Fruit fly (Drosophila melanogaster) whole organism, embryonic: Measurements from ENCODE around the gene Rtnl1.

Experiments used
- Adf1 ChIP-seq: fragments of 200-800 bp; sonication (Bioruptor generic); IDR thresholded peaks from 2 replicates; pipeline ENCODE4 v1.3.6; 2022; ENCODE audit warnings: missing biosample characterization, missing genetic modification characterization
- Asciz ChIP-seq: fragments of 200-800 bp; sonication (Bioruptor generic); optimal IDR thresholded peaks from 2 replicates; lab custom pipeline; 2017; ENCODE audit warnings: missing biosample characterization, mild to moderate bottlenecking, missing genetic modification characterization, missing genetic modification reagents
- Atf6 ChIP-seq: fragments of 200-800 bp; sonication (Bioruptor generic); IDR thresholded peaks from 2 replicates; pipeline ENCODE4 v1.3.6; 2022; ENCODE audit warnings: missing biosample characterization, missing genetic modification characterization
- BtbVII ChIP-seq: fragments of 200-800 bp; sonication (Bioruptor generic); optimal IDR thresholded peaks from 3 replicates; lab custom pipeline; 2017; ENCODE audit warnings: missing biosample characterization, mild to moderate bottlenecking, missing genetic modification characterization
- CG10431 ChIP-seq: fragments of 200-800 bp; sonication (Bioruptor generic); optimal IDR thresholded peaks from 3 replicates; lab custom pipeline; 2018; ENCODE audit warnings: missing biosample characterization, mild to moderate bottlenecking, missing genetic modification characterization
- CG11560 ChIP-seq: fragments of 200-800 bp; sonication (Bioruptor generic); IDR thresholded peaks from 3 replicates; pipeline ENCODE4 v1.3.6; 2022; ENCODE audit warnings: missing biosample characterization, missing genetic modification characterization
- CG11696 ChIP-seq: fragments of 200-800 bp; sonication (Bioruptor generic); IDR thresholded peaks from 2 replicates; pipeline ENCODE4 v1.3.6; 2022; ENCODE audit warnings: missing biosample characterization, missing genetic modification characterization
- CG12769 ChIP-seq: fragments of 200-800 bp; sonication (Bioruptor generic); optimal IDR thresholded peaks from 2 replicates; lab custom pipeline; 2019; ENCODE audit warnings: missing biosample characterization, mild to moderate bottlenecking, missing genetic modification characterization, moderate library complexity
- CG15514 ChIP-seq: fragments of 200-800 bp; sonication (Bioruptor generic); optimal IDR thresholded peaks from 3 replicates; lab custom pipeline; 2017; ENCODE audit warnings: missing biosample characterization, missing genetic modification characterization, mild to moderate bottlenecking, moderate library complexity, missing genetic modification reagents
- CG33213 ChIP-seq: fragments of 200-800 bp; sonication (Bioruptor generic); optimal IDR thresholded peaks from 3 replicates; lab custom pipeline; 2016; ENCODE audit warnings: missing biosample characterization, missing genetic modification characterization
- CG3995 ChIP-seq: fragments of 200-800 bp; sonication (Bioruptor generic); optimal IDR thresholded peaks from 3 replicates; lab custom pipeline; 2016; ENCODE audit warnings: missing biosample characterization, missing genetic modification characterization
- CG4282 ChIP-seq: fragments of 200-800 bp; sonication (Bioruptor generic); optimal IDR thresholded peaks from 2 replicates; lab custom pipeline; 2016; ENCODE audit warnings: missing biosample characterization, missing genetic modification characterization
- CG4424 ChIP-seq: fragments of 200-800 bp; sonication (Bioruptor generic); optimal IDR thresholded peaks from 3 replicates; lab custom pipeline; 2016; ENCODE audit warnings: missing biosample characterization, missing genetic modification characterization
- CG7556 ChIP-seq: fragments of 200-800 bp; sonication (Bioruptor generic); optimal IDR thresholded peaks from 2 replicates; lab custom pipeline; 2017; ENCODE audit warnings: missing biosample characterization, mild to moderate bottlenecking, missing genetic modification characterization
- CG7745 ChIP-seq: fragments of 200-800 bp; sonication (Bioruptor generic); optimal IDR thresholded peaks from 2 replicates; lab custom pipeline; 2018; ENCODE audit warnings: missing biosample characterization, mild to moderate bottlenecking, missing genetic modification characterization, moderate library complexity
- CG9817 ChIP-seq: fragments of 200-800 bp; sonication (Bioruptor generic); optimal IDR thresholded peaks from 2 replicates; lab custom pipeline; 2018; ENCODE audit warnings: missing biosample characterization, mild to moderate bottlenecking, missing genetic modification characterization, moderate library complexity
- D ChIP-seq, 2 experiments: fragments of 200-800 bp in 1 of 2; fragments of >200 bp in 1 of 2; sonication (Bioruptor generic) in 1 of 2; optimal IDR thresholded peaks; 2 replicates in 1 of 2; 3 replicates in 1 of 2; lab custom pipeline; 2017; ENCODE audit warnings: mild to moderate bottlenecking in 1 of 2, missing biosample characterization in 1 of 2, missing genetic modification characterization in 1 of 2, missing genetic modification reagents in 1 of 2
- Doc3 ChIP-seq: fragments of 200-800 bp; sonication (Bioruptor generic); IDR thresholded peaks from 3 replicates; pipeline ENCODE4 v1.3.6; 2022; ENCODE audit warnings: missing biosample characterization, missing genetic modification characterization; ENCODE audit not compliant: partially characterized antibody
- Ets65A ChIP-seq: fragments of 200-800 bp; sonication (Bioruptor generic); peaks from one replicate; lab custom pipeline; 2016; ENCODE audit warnings: missing biosample characterization, missing genetic modification characterization
- GATAe ChIP-seq: fragments of 200-800 bp; sonication (Bioruptor generic); conservative IDR thresholded peaks from 2 replicates; pipeline ENCODE4 v1.3.6; 2022; ENCODE audit warnings: missing biosample characterization, missing genetic modification characterization
- Gug ChIP-seq: fragments of 200-800 bp; sonication (Bioruptor generic); IDR thresholded peaks from 4 replicates; pipeline ENCODE4 v1.3.6; 2022; ENCODE audit warnings: missing biosample characterization, missing genetic modification characterization
- H2.0 ChIP-seq: fragments of 200-800 bp; sonication (Bioruptor generic); IDR thresholded peaks from 2 replicates; pipeline ENCODE4 v1.3.6; 2022; ENCODE audit warnings: missing biosample characterization, missing genetic modification characterization
- HLHmδ ChIP-seq: fragments of 200-800 bp; sonication (Bioruptor generic); optimal IDR thresholded peaks from 2 replicates; lab custom pipeline; 2018; ENCODE audit warnings: missing biosample characterization, mild to moderate bottlenecking, missing genetic modification characterization, moderate library complexity
- Hr78 ChIP-seq, 2 experiments: fragments of 200-800 bp in 1 of 2; fragments of >200 bp in 1 of 2; sonication (Bioruptor generic) in 1 of 2; optimal IDR thresholded peaks; 2 replicates each; lab custom pipeline; 2017 to 2019; ENCODE audit warnings: missing biosample characterization in 2 of 2, missing genetic modification characterization in 2 of 2, mild to moderate bottlenecking in 1 of 2, moderate library complexity in 1 of 2
- Lim3 ChIP-seq: fragments of 200-800 bp; sonication (Bioruptor generic); IDR thresholded peaks from 2 replicates; pipeline ENCODE4 v1.3.6; 2022; ENCODE audit warnings: missing biosample characterization, missing genetic modification characterization
- Med ChIP-seq: fragments of 200-800 bp; sonication (Bioruptor generic); peaks from one replicate; lab custom pipeline; 2016; ENCODE audit warnings: missing biosample characterization, missing genetic modification characterization, mild to moderate bottlenecking, inconsistent platforms, moderate library complexity
- Meics ChIP-seq: fragments of 200-800 bp; sonication (Bioruptor generic); optimal IDR thresholded peaks from 2 replicates; lab custom pipeline; 2017; ENCODE audit warnings: missing biosample characterization, mild to moderate bottlenecking, missing genetic modification characterization
- Oaz ChIP-seq: fragments of 200-800 bp; sonication (Bioruptor generic); IDR thresholded peaks from 2 replicates; pipeline ENCODE4 v1.3.6; 2022; ENCODE audit warnings: missing biosample characterization, missing genetic modification characterization
- Scr ChIP-seq: fragments of 200-800 bp; sonication (Bioruptor generic); IDR thresholded peaks from 2 replicates; pipeline ENCODE4 v1.3.6; 2022; ENCODE audit warnings: missing biosample characterization, missing genetic modification characterization; ENCODE audit not compliant: partially characterized antibody
- Sry-δ ChIP-seq: fragments of 200-800 bp; sonication (Bioruptor generic); optimal IDR thresholded peaks from 2 replicates; lab custom pipeline; 2016; ENCODE audit warnings: missing biosample characterization, missing genetic modification characterization
- YL-1 ChIP-seq: fragments of 200-800 bp; sonication (Bioruptor generic); optimal IDR thresholded peaks from 3 replicates; lab custom pipeline; 2017; ENCODE audit warnings: missing biosample characterization, mild to moderate bottlenecking, missing genetic modification characterization
- abd-A ChIP-seq: fragments of 200-800 bp; sonication (Bioruptor generic); optimal IDR thresholded peaks from 3 replicates; lab custom pipeline; 2019; ENCODE audit warnings: missing biosample characterization, mild to moderate bottlenecking, missing genetic modification characterization, moderate library complexity
- bcd ChIP-seq: fragments of 200-800 bp; sonication (Bioruptor generic); optimal IDR thresholded peaks from 2 replicates; lab custom pipeline; 2017; ENCODE audit warnings: missing biosample characterization, mild to moderate bottlenecking, missing genetic modification characterization
- caup ChIP-seq: fragments of 200-800 bp; sonication (Bioruptor generic); optimal IDR thresholded peaks from 3 replicates; lab custom pipeline; 2017; ENCODE audit warnings: missing biosample characterization, mild to moderate bottlenecking, missing genetic modification characterization, moderate library complexity; ENCODE audit not compliant: severe bottlenecking
- cg ChIP-seq: fragments of 200-800 bp; sonication (Bioruptor generic); optimal IDR thresholded peaks from 3 replicates; lab custom pipeline; 2019; ENCODE audit warnings: missing biosample characterization, mild to moderate bottlenecking, missing genetic modification characterization, moderate library complexity
- esg ChIP-seq: fragments of 200-800 bp; sonication (Bioruptor generic); conservative IDR thresholded peaks from 2 replicates; pipeline ENCODE4 v1.3.6; 2022; ENCODE audit warnings: missing biosample characterization, missing genetic modification characterization
- jigr1 ChIP-seq: fragments of 200-800 bp; sonication (Bioruptor generic); IDR thresholded peaks from 3 replicates; pipeline ENCODE4 v1.3.6; 2022; ENCODE audit warnings: missing biosample characterization, missing genetic modification characterization
- mam ChIP-seq: fragments of 200-800 bp; sonication (Bioruptor generic); optimal IDR thresholded peaks from 3 replicates; lab custom pipeline; 2016; ENCODE audit warnings: missing biosample characterization, missing genetic modification characterization
- mld ChIP-seq: fragments of 200-800 bp; sonication (Bioruptor generic); IDR thresholded peaks from 3 replicates; pipeline ENCODE4 v1.3.6; 2022; ENCODE audit warnings: missing biosample characterization, missing genetic modification characterization; ENCODE audit not compliant: partially characterized antibody
- onecut ChIP-seq: fragments of 200-800 bp; sonication (Bioruptor generic); IDR thresholded peaks from 2 replicates; pipeline ENCODE4 v1.3.6; 2022; ENCODE audit warnings: missing biosample characterization, missing genetic modification characterization
- otp ChIP-seq: fragments of 200-800 bp; sonication (Bioruptor generic); IDR thresholded peaks from 3 replicates; pipeline ENCODE4, ENCODE4 v1.3.6; 2022; ENCODE audit warnings: missing biosample characterization, missing genetic modification characterization
- pb ChIP-seq: fragments of 200-800 bp; sonication (Bioruptor generic); optimal IDR thresholded peaks from 3 replicates; lab custom pipeline; 2016; ENCODE audit warnings: missing biosample characterization, missing genetic modification characterization
- salm ChIP-seq: fragments of 200-800 bp; sonication (Bioruptor generic); optimal IDR thresholded peaks from 2 replicates; lab custom pipeline; 2018; ENCODE audit warnings: missing biosample characterization, mild to moderate bottlenecking, missing genetic modification characterization
- sr ChIP-seq: fragments of 200-800 bp; sonication (Bioruptor generic); IDR thresholded peaks from 3 replicates; pipeline ENCODE4 v1.3.6; 2022; ENCODE audit warnings: missing biosample characterization, missing genetic modification characterization
- tgo ChIP-seq: fragments of 200-800 bp; sonication (Bioruptor generic); IDR thresholded peaks from 3 replicates; pipeline ENCODE4 v1.3.6; 2022; ENCODE audit warnings: missing biosample characterization, missing genetic modification characterization
- tio ChIP-seq: fragments of 200-800 bp; sonication (Bioruptor generic); optimal IDR thresholded peaks from 2 replicates; lab custom pipeline; 2017; ENCODE audit warnings: missing biosample characterization, missing genetic modification characterization, inconsistent platforms
- twi ChIP-seq: fragments of 200-800 bp; optimal IDR thresholded peaks from 2 replicates; lab custom pipeline; 2019; ENCODE audit warnings: missing biosample characterization, mild to moderate bottlenecking, missing genetic modification characterization, moderate library complexity
- z ChIP-seq: fragments of 200-800 bp; sonication (Bioruptor generic); IDR thresholded peaks from 3 replicates; pipeline ENCODE4 v1.3.6; 2022; ENCODE audit warnings: missing biosample characterization, missing genetic modification characterization
- zen ChIP-seq: fragments of 200-800 bp; sonication (Bioruptor generic); optimal IDR thresholded peaks from 3 replicates; lab custom pipeline; 2018; ENCODE audit warnings: missing biosample characterization, mild to moderate bottlenecking, missing genetic modification characterization, moderate library complexity
- zen2 ChIP-seq: fragments of 200-800 bp; sonication (Bioruptor generic); IDR thresholded peaks from 3 replicates; pipeline ENCODE4 v1.3.6; 2022; ENCODE audit warnings: missing biosample characterization, missing genetic modification characterization; ENCODE audit not compliant: partially characterized antibody

Gene Rtnl1

DNA sequence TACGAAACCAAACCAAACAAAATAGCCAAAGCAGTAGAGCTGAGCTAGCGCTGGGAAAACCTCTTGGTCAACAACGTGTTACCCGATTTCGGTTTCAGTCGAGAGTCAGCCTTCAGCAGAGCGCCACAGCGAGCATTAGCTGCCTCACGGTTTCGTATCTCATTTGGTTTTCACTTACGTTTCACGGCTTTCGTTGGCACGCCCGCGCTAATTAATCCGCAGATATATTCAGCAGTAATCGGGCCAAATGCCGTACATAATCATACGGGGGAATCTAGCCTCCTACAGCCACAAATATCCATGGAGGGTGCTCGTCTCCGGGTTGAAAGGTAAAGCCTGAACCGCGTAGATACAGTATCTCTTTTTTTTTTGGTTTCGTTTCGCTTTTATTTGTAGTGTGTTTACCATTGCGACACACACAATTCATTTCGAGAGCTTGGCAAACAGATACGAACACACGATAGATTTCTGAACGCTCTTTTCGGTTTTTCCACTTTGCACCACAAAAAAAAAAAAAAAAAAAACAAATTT, 34.9 kb upstream of the Rtnl1 start, which contains the start of gene CG31650 (continued):
- TF ChIP-seq CG15514 (GFP tag; lab: Kevin White, UChicago) (no peak), mld (GFP tag; lab: Robert Waterston, UW) (no peak), GATAe (no peak), Ets65A (GFP tag; lab: Kevin White, UChicago) (peak; percentile 32), jigr1 (no peak), Asciz (GFP tag; lab: Kevin White, UChicago) (no peak), H2.0 (no peak), CG9817 (tag; lab: Kevin White, UChicago) (no peak), Sry-δ (GFP tag; lab: Kevin White, UChicago) (no peak), sr (GFP tag; lab: Robert Waterston, UW) (no peak; the same call in 2 of the 3 replicates), BtbVII (GFP tag; lab: Kevin White, UChicago) (no peak), tio (GFP tag; lab: Kevin White, UChicago) (no peak), salm (tag; lab: Kevin White, UChicago) (no peak), HLHmδ (no peak), CG12769 (tag; lab: Kevin White, UChicago) (peak; percentile 24), caup (GFP tag; lab: Kevin White, UChicago) (no peak), D (optimal IDR thresholded peaks at IDR 0.05; lab: Kevin White, UChicago) (no peak), D (GFP tag; optimal IDR thresholded peaks at IDR 0.05; lab: Kevin White, UChicago) (no peak), Med (GFP tag; lab: Kevin White, UChicago) (peak; percentile 35), esg (GFP tag; lab: Robert Waterston, UW) (no peak), mam (GFP tag; lab: Kevin White, UChicago) (no peak), Doc3 (no peak), twi (tag; lab: Kevin White, UChicago) (no peak), tgo (GFP tag; lab: Robert Waterston, UW) (no peak; the same call in 2 of the 3 replicates), abd-A (tag; lab: Kevin White, UChicago) (no peak), Gug (GFP tag; lab: Robert Waterston, UW) (no peak), otp (GFP tag; lab: Robert Waterston, UW) (no peak), Atf6 (GFP tag; lab: Robert Waterston, UW) (no peak), pb (peak; percentile 36), CG11560 (tag; lab: Robert Waterston, UW) (no peak), CG11696 (GFP tag; lab: Robert Waterston, UW) (0 out of 2 replicates have a peak, but pooled peaks have one; percentile 25), zen (tag; lab: Kevin White, UChicago) (no peak), Adf1 (no peak), zen2 (GFP tag; lab: Robert Waterston, UW) (no peak), Scr (GFP tag; lab: Robert Waterston, UW) (no peak), Oaz (no peak), Meics (GFP tag; lab: Kevin White, UChicago) (no peak), CG7556 (GFP tag; lab: Kevin White, UChicago) (no peak), CG3995 (GFP tag; lab: Kevin White, UChicago) (no peak), z (no peak), CG4424 (GFP tag; lab: Kevin White, UChicago) (no peak), CG33213 (GFP tag; lab: Kevin White, UChicago) (no peak), CG7745 (tag; lab: Kevin White, UChicago) (no peak), CG10431 (GFP tag; lab: Kevin White, UChicago) (no peak), CG4282 (GFP tag; lab: Kevin White, UChicago) (peak; percentile 14), bcd (GFP tag; lab: Kevin White, UChicago) (no peak), onecut (no peak), cg (peak; percentile 35), Hr78 (GFP tag; optimal IDR thresholded peaks at IDR 0.05; lab: Kevin White, UChicago) (peak in 1 of 2 experiments; percentile 90), Lim3 (GFP tag; lab: Robert Waterston, UW) (no peak), YL-1 (GFP tag; lab: Kevin White, UChicago) (no peak)
